ENCODE assay signal across 5 fruit fly cellular contexts in the genomic region with DNA sequence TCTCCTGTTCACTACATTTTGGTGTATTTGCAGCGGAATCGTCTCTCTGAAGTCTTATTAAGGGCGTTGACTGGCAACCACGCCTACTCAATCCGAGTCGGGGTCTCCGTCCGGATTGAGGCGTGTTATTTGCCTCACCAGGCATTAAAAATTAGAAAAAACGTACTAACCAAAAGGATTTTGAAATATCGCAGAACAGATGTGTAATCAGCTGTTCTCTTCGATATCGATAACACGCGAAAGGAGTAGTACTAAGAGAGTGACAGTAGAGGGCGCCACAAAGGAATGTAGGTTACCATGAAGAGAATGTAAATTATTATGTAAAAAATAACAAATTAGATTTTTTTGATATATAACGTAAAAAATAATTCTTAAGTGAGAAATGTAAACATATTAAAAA.
A peak's percentile ranks its signal among the peaks of the same experiment; 100 is the strongest.
TF ChIP-seq lines count a peak whose summit lies in the region.

Gene CG15536 (minus strand): TSS at position 170 of the 400 bp plus-strand sequence.

- TF ChIP-seq CTCF in S2 (optimal IDR thresholded peaks at IDR 0.05; lab: Kevin White, UChicago): peak; percentile 82 to 90
- TF ChIP-seq CTCF in whole organism, embryonic (GFP tag; optimal IDR thresholded peaks at IDR 0.05; lab: Kevin White, UChicago): peak; percentile 98

TF ChIP-seq in whole organism, adult, 20 proteins besides CTCF, POLR2A, EP300 and RAD21:
- TF ChIP-seq CG11617 (GFP tag; optimal IDR thresholded peaks at IDR 0.05; lab: Kevin White, UChicago) (no peak), cic (GFP tag; optimal IDR thresholded peaks at IDR 0.05; lab: Kevin White, UChicago) (no peak), cnc (optimal IDR thresholded peaks at IDR 0.05; lab: Kevin White, UChicago) (no peak), bab1 (GFP tag; optimal IDR thresholded peaks at IDR 0.05; lab: Kevin White, UChicago) (peak; percentile 19), CG33017 (tag; optimal IDR thresholded peaks at IDR 0.05; lab: Kevin White, UChicago) (no peak), kay (GFP tag; lab: Kevin White, UChicago; ENCODE audit: borderline replicate concordance) (no peak), Hr96 (GFP tag; optimal IDR thresholded peaks at IDR 0.05; lab: Kevin White, UChicago) (no peak), tj (GFP tag; optimal IDR thresholded peaks at IDR 0.05; lab: Kevin White, UChicago) (no peak), Mnt (GFP tag; optimal IDR thresholded peaks at IDR 0.05; lab: Kevin White, UChicago) (no peak)
TF ChIP-seq in whole organism, adult: peak in this region for 1.

TF ChIP-seq in whole organism, embryonic, 481 proteins besides CTCF, POLR2A, EP300 and RAD21 (continues in another document):
- peak; percentile 64 for TF ChIP-seq HLH4C (GFP tag; IDR thresholded peaks at IDR 0.05; lab: Robert Waterston, UW; ENCODE audit: partially characterized antibody)
- TF ChIP-seq grau (tag; optimal IDR thresholded peaks at IDR 0.05; lab: Kevin White, UChicago): peak; percentile 17
- peak; percentile 71 for TF ChIP-seq CG13287 (GFP tag; IDR thresholded peaks at IDR 0.05; lab: Robert Waterston, UW; ENCODE audit: partially characterized antibody)
- TF ChIP-seq CG4282 (GFP tag; optimal IDR thresholded peaks at IDR 0.05; lab: Kevin White, UChicago): no peak
- peak; percentile 35 for TF ChIP-seq inv (GFP tag; IDR thresholded peaks at IDR 0.05; lab: Robert Waterston, UW; ENCODE audit: partially characterized antibody)
- no peak for TF ChIP-seq dmrt11E (tag; optimal IDR thresholded peaks at IDR 0.05; lab: Kevin White, UChicago)
- TF ChIP-seq Scr (GFP tag; IDR thresholded peaks at IDR 0.05; lab: Robert Waterston, UW; ENCODE audit: partially characterized antibody): peak; percentile 56
- TF ChIP-seq CG6813 (GFP tag; optimal IDR thresholded peaks at IDR 0.05; lab: Kevin White, UChicago): no peak
- TF ChIP-seq insv (GFP tag; optimal IDR thresholded peaks at IDR 0.05; lab: Kevin White, UChicago): peak in 1 of 2 experiments; percentile 24
- TF ChIP-seq CG17385 (GFP tag; optimal IDR thresholded peaks at IDR 0.05; lab: Kevin White, UChicago): no peak
- TF ChIP-seq psq (GFP tag; optimal IDR thresholded peaks at IDR 0.05; lab: Kevin White, UChicago): no peak
- TF ChIP-seq Mes4 (GFP tag; optimal IDR thresholded peaks at IDR 0.05; lab: Kevin White, UChicago): no peak
- peak; percentile 77 for TF ChIP-seq Bgb (GFP tag; IDR thresholded peaks at IDR 0.05; lab: Robert Waterston, UW; ENCODE audit: partially characterized antibody)
- no peak for TF ChIP-seq CG8290 (GFP tag; optimal IDR thresholded peaks at IDR 0.05; lab: Kevin White, UChicago)
- TF ChIP-seq CG8290 (tag; optimal IDR thresholded peaks at IDR 0.05; lab: Kevin White, UChicago): peak in 1 of 2 experiments; percentile 32
- TF ChIP-seq tup (GFP tag; optimal IDR thresholded peaks at IDR 0.05; lab: Kevin White, UChicago): no peak
- peak; percentile 15; the same call in 2 of the 3 replicates for TF ChIP-seq zen2 (GFP tag; IDR thresholded peaks at IDR 0.05; lab: Robert Waterston, UW; ENCODE audit: partially characterized antibody)
- no peak for TF ChIP-seq Gsc (GFP tag; IDR thresholded peaks at IDR 0.05; lab: Robert Waterston, UW)
- peak; percentile 17 for TF ChIP-seq sug (tag; optimal IDR thresholded peaks at IDR 0.05; lab: Kevin White, UChicago)
- peak; percentile 68 for TF ChIP-seq CG10267 (tag; optimal IDR thresholded peaks at IDR 0.05; lab: Kevin White, UChicago)
- peak; percentile 36; the same call in 1 of the 2 replicates for TF ChIP-seq hbn (GFP tag; IDR thresholded peaks at IDR 0.05; lab: Robert Waterston, UW; ENCODE audit: partially characterized antibody)
- no peak for TF ChIP-seq crol (GFP tag; IDR thresholded peaks at IDR 0.05; lab: Robert Waterston, UW)
- no peak for TF ChIP-seq her (GFP tag; optimal IDR thresholded peaks at IDR 0.05; lab: Kevin White, UChicago)
- TF ChIP-seq dan (GFP tag; IDR thresholded peaks at IDR 0.05; lab: Robert Waterston, UW): no peak

TF ChIP-seq in whole organism, prepupa, 60 proteins besides CTCF, POLR2A, EP300 and RAD21:
- peak; percentile 14 for TF ChIP-seq Eip78C (GFP tag; lab: Kevin White, UChicago)
- TF ChIP-seq Met (GFP tag; optimal IDR thresholded peaks at IDR 0.05; lab: Kevin White, UChicago): no peak
- no peak for TF ChIP-seq achi (GFP tag; optimal IDR thresholded peaks at IDR 0.05; lab: Kevin White, UChicago)
- peak; percentile 15 for TF ChIP-seq esn (GFP tag; optimal IDR thresholded peaks at IDR 0.05; lab: Kevin White, UChicago)

TF ChIP-seq in whole organism, wandering third instar larva, 38 proteins besides CTCF, POLR2A, EP300 and RAD21:
- no peak for TF ChIP-seq Hr78 (GFP tag; optimal IDR thresholded peaks at IDR 0.05; lab: Kevin White, UChicago)
- TF ChIP-seq Myc (optimal IDR thresholded peaks at IDR 0.05; lab: Kevin White, UChicago): peak; percentile 54
